Worm (Caenorhabditis elegans) whole organism, L1 larva: Measurements from ENCODE around the gene lsm-4.

Experiments used
- aly-2 ChIP-seq: fragments of 150-350 bp; optimal IDR thresholded peaks from 2 replicates; lab custom pipeline; 2014; ENCODE audit warnings: missing biosample characterization, missing genetic modification characterization
- ceh-8 ChIP-seq: fragments of 200-800 bp; sonication (Bioruptor generic); optimal IDR thresholded peaks from 2 replicates; lab custom pipeline; 2018; ENCODE audit warnings: mild to moderate bottlenecking, missing genetic modification characterization, moderate library complexity, missing compliant biosample characterization
- dpl-1 ChIP-seq, 3 experiments: fragments of 150-350 bp in 2 of 3; sonication (generic microtip) in 1 of 3; optimal IDR thresholded peaks; 2 replicates each; lab custom pipeline; 2014 to 2017; ENCODE audit warnings: missing biosample characterization in 3 of 3, missing genetic modification characterization in 3 of 3, missing genetic modification reagents in 3 of 3
- jun-1 ChIP-seq: fragments of 150-350 bp; optimal IDR thresholded peaks from 2 replicates; lab custom pipeline; 2014; ENCODE audit warnings: missing biosample characterization, missing genetic modification reagents, missing genetic modification characterization
- nhr-76 ChIP-seq: sonication (generic microtip); optimal IDR thresholded peaks from 2 replicates; lab custom pipeline; 2017; ENCODE audit warnings: missing biosample characterization, missing genetic modification characterization
- nhr-90 ChIP-seq: sonication (generic microtip); optimal IDR thresholded peaks from 2 replicates; lab custom pipeline; 2016; ENCODE audit warnings: mild to moderate bottlenecking, missing genetic modification characterization, missing compliant biosample characterization; ENCODE audit not compliant: poor library complexity
- tbx-2 ChIP-seq: sonication (generic microtip); optimal IDR thresholded peaks from 2 replicates; lab custom pipeline; 2016; ENCODE audit warnings: missing genetic modification characterization, missing compliant biosample characterization
- zip-4 ChIP-seq: fragments of 200-800 bp; sonication (Bioruptor generic); optimal IDR thresholded peaks from 2 replicates; lab custom pipeline; 2018; ENCODE audit warnings: mild to moderate bottlenecking, missing genetic modification characterization, moderate library complexity, missing compliant biosample characterization

- TF ChIP-seq aly-2 (tag; lab: Kevin White, UChicago): no peak
- TF ChIP-seq jun-1 (tag; lab: Kevin White, UChicago): no peak
- no peak for TF ChIP-seq tbx-2 (tag; lab: Kevin White, UChicago)
- no peak for TF ChIP-seq ceh-8 (GFP tag; lab: Kevin White, UChicago)
- TF ChIP-seq dpl-1 (GFP tag; optimal IDR thresholded peaks at IDR 0.05; lab: Kevin White, UChicago): no peak
- TF ChIP-seq zip-4 (GFP tag; lab: Kevin White, UChicago): no peak
- no peak for TF ChIP-seq nhr-76 (tag; lab: Kevin White, UChicago)
- TF ChIP-seq nhr-90 (tag; lab: Kevin White, UChicago): no peak
These were observed 49.9 kb downstream of the lsm-4 start, which contains the start of gene srd-56 for ce11 chrII:7203110-7203509.
